Worm (Caenorhabditis elegans): ENCODE measurements around the gene cyp-33E2.

ce11 chrIV:8587605-8588004, 24.5 kb upstream of the cyp-33E2 start:
- TF ChIP-seq snpc-4 (tag; optimal IDR thresholded peaks at IDR 0.05) (no peak), lin-13 (tag; optimal IDR thresholded peaks at IDR 0.05) (no peak), mab-5 (tag; optimal IDR thresholded peaks at IDR 0.05) (no peak), nhr-76 (tag; optimal IDR thresholded peaks at IDR 0.05) (no peak), ztf-11 (tag; optimal IDR thresholded peaks at IDR 0.05) (no peak), nhr-28 (tag; optimal IDR thresholded peaks at IDR 0.05) (no peak), flh-1 (GFP tag; optimal IDR thresholded peaks at IDR 0.05) (no peak), unc-62 (GFP tag; optimal IDR thresholded peaks at IDR 0.05) (no peak), ceh-43 (GFP tag; optimal IDR thresholded peaks at IDR 0.05) (no peak), nhr-12 (tag; optimal IDR thresholded peaks at IDR 0.05) (no peak), elt-1 (tag; optimal IDR thresholded peaks at IDR 0.05; ENCODE audit: borderline replicate concordance, insufficient read depth) (no peak), sptf-1 (tag; optimal IDR thresholded peaks at IDR 0.05) (no peak), blmp-1 (tag; optimal IDR thresholded peaks at IDR 0.05) (no peak)
